Worm (Caenorhabditis elegans) whole organism, midembryonic: ENCODE results near the gene osta-1.

ENCODE experiments used
- T22C8.4 ChIP-seq: fragments of 200-800 bp; sonication (Bioruptor generic); IDR thresholded peaks from 2 replicates; pipeline ENCODE4 v1.3.6; 2022; ENCODE audit warnings: missing genetic modification characterization, missing compliant biosample characterization
- cog-1 ChIP-seq: sonication (generic microtip); optimal IDR thresholded peaks from 2 replicates; lab custom pipeline; 2016; ENCODE audit warnings: missing genetic modification characterization, missing compliant biosample characterization
- flt-1 ChIP-seq: fragments of 200-800 bp; sonication (Bioruptor generic); IDR thresholded peaks from 2 replicates; pipeline ENCODE4 v1.3.6; 2022; ENCODE audit warnings: missing genetic modification characterization, missing compliant biosample characterization
- klf-2 ChIP-seq: fragments of 200-800 bp; sonication (Bioruptor generic); conservative IDR thresholded peaks from 2 replicates; pipeline ENCODE4 v1.3.6; 2022; ENCODE audit warnings: missing genetic modification reagents, missing genetic modification characterization, missing compliant biosample characterization
- med-1 ChIP-seq: sonication (generic microtip); optimal IDR thresholded peaks from 2 replicates; lab custom pipeline; 2017; ENCODE audit warnings: missing genetic modification characterization, mild to moderate bottlenecking, missing compliant biosample characterization, antibody characterized with exemption, missing genetic modification reagents; ENCODE audit not compliant: insufficient read depth
- ref-1 ChIP-seq: fragments of 200-800 bp; sonication (Bioruptor generic); conservative IDR thresholded peaks from 2 replicates; pipeline ENCODE4 v1.3.6; 2022; ENCODE audit warnings: missing genetic modification reagents, missing genetic modification characterization, missing compliant biosample characterization
- tab-1 ChIP-seq: fragments of 200-800 bp; sonication (Bioruptor generic); IDR thresholded peaks from 2 replicates; pipeline ENCODE4 v1.3.6; 2022; ENCODE audit warnings: missing genetic modification characterization, missing compliant biosample characterization
- ztf-23 ChIP-seq: fragments of 200-800 bp; sonication (Bioruptor generic); IDR thresholded peaks from 2 replicates; pipeline ENCODE4 v1.3.6; 2022; ENCODE audit warnings: missing genetic modification reagents, missing genetic modification characterization, missing compliant biosample characterization
- ztf-29 ChIP-seq: fragments of 200-800 bp; sonication (Bioruptor generic); IDR thresholded peaks from 2 replicates; pipeline ENCODE4 v1.3.6; 2022; ENCODE audit warnings: missing genetic modification reagents, missing genetic modification characterization, missing compliant biosample characterization

Gene osta-1

ce11 chrII:24559-24998 lies 18.1 kb downstream of the osta-1 start, which contains the start of gene enee-1:
Gene enee-1 (plus strand): TSS chrII:24666.
- TF ChIP-seq med-1 (no peak), cog-1 (tag; lab: Kevin White, UChicago) (peak; percentile 26), ztf-23 (GFP tag; lab: Robert Waterston, UW) (0 out of 2 replicates have a peak, but pooled peaks have one; percentile 56)

ce11 chrII:28283-28682 lies 21.8 kb downstream of the osta-1 start, which contains the start of gene F23F1.4:
Gene F23F1.4 (minus strand): TSS chrII:28423.
- TF ChIP-seq ztf-29 (GFP tag; lab: Robert Waterston, UW), result no peak
- TF ChIP-seq ztf-23 (GFP tag; lab: Robert Waterston, UW), result no peak
- TF ChIP-seq klf-2, result no peak
- TF ChIP-seq cog-1 (tag; lab: Kevin White, UChicago), result no peak
- no peak for TF ChIP-seq med-1
- no peak for TF ChIP-seq ref-1
- TF ChIP-seq T22C8.4 (GFP tag; lab: Robert Waterston, UW), result no peak
- no peak for TF ChIP-seq flt-1 (GFP tag; lab: Robert Waterston, UW)
- TF ChIP-seq tab-1 (GFP tag; lab: Robert Waterston, UW), result no peak

ce11 chrII:29578-29977 lies 23.1 kb downstream of the osta-1 start:
- no peak for TF ChIP-seq flt-1 (GFP tag; lab: Robert Waterston, UW)
- TF ChIP-seq ref-1, result no peak
- TF ChIP-seq T22C8.4 (GFP tag; lab: Robert Waterston, UW), result no peak
- no peak for TF ChIP-seq ztf-29 (GFP tag; lab: Robert Waterston, UW)
- TF ChIP-seq tab-1 (GFP tag; lab: Robert Waterston, UW), result no peak
- TF ChIP-seq cog-1 (tag; lab: Kevin White, UChicago), result no peak
- TF ChIP-seq med-1, result no peak
- no peak for TF ChIP-seq ztf-23 (GFP tag; lab: Robert Waterston, UW)
- no peak for TF ChIP-seq klf-2

- TF ChIP-seq ztf-23 (GFP tag; lab: Robert Waterston, UW), result no peak
- TF ChIP-seq flt-1 (GFP tag; lab: Robert Waterston, UW), result no peak
- TF ChIP-seq tab-1 (GFP tag; lab: Robert Waterston, UW), result no peak
- TF ChIP-seq ztf-29 (GFP tag; lab: Robert Waterston, UW), result no peak
- no peak for TF ChIP-seq med-1
- TF ChIP-seq T22C8.4 (GFP tag; lab: Robert Waterston, UW), result no peak
- TF ChIP-seq ref-1, result no peak
- TF ChIP-seq cog-1 (tag; lab: Kevin White, UChicago), result no peak
- TF ChIP-seq klf-2, result no peak
These were observed 25.1 kb downstream of the osta-1 start, which contains the start of the genes F23F1.5 and fbxc-54 for ce11 chrII:31521-31920. Gene F23F1.5 (minus strand): TSS chrII:31584. Gene fbxc-54 (plus strand): TSS chrII:31719.

- TF ChIP-seq ref-1, result no peak
- TF ChIP-seq flt-1 (GFP tag; lab: Robert Waterston, UW), result no peak
- TF ChIP-seq ztf-29 (GFP tag; lab: Robert Waterston, UW), result no peak
- TF ChIP-seq cog-1 (tag; lab: Kevin White, UChicago), result no peak
- no peak for TF ChIP-seq T22C8.4 (GFP tag; lab: Robert Waterston, UW)
- no peak for TF ChIP-seq klf-2
- no peak for TF ChIP-seq tab-1 (GFP tag; lab: Robert Waterston, UW)
- TF ChIP-seq ztf-23 (GFP tag; lab: Robert Waterston, UW), result no peak
- no peak for TF ChIP-seq med-1
These were observed 27.4 kb downstream of the osta-1 start, which contains the start of gene F23F1.2 for ce11 chrII:33904-34303. Gene F23F1.2 (plus strand): TSS chrII:34204.

ce11 chrII:37213-37612 lies 30.8 kb downstream of the osta-1 start, which contains the start of gene F23F1.6:
Gene F23F1.6 (minus strand): TSS chrII:37313.
- no peak for TF ChIP-seq ref-1
- no peak for TF ChIP-seq ztf-29 (GFP tag; lab: Robert Waterston, UW)
- TF ChIP-seq cog-1 (tag; lab: Kevin White, UChicago), result no peak
- no peak for TF ChIP-seq med-1
- TF ChIP-seq tab-1 (GFP tag; lab: Robert Waterston, UW), result no peak
- TF ChIP-seq klf-2, result no peak
- TF ChIP-seq T22C8.4 (GFP tag; lab: Robert Waterston, UW), result no peak
- TF ChIP-seq ztf-23 (GFP tag; lab: Robert Waterston, UW), result no peak
- no peak for TF ChIP-seq flt-1 (GFP tag; lab: Robert Waterston, UW)

- TF ChIP-seq klf-2, result no peak
- no peak for TF ChIP-seq flt-1 (GFP tag; lab: Robert Waterston, UW)
- no peak for TF ChIP-seq ztf-23 (GFP tag; lab: Robert Waterston, UW)
- no peak for TF ChIP-seq med-1
These were observed 33.0 kb downstream of the osta-1 start, which contains the start of gene spp-24 for ce11 chrII:39437-39836. Gene spp-24 (minus strand): TSS chrII:39537.

ce11 chrII:41914-42313 lies 35.5 kb downstream of the osta-1 start, which contains the start of gene F23F1.10:
Gene F23F1.10 (minus strand): TSS chrII:41982.
- TF ChIP-seq klf-2, result no peak
- TF ChIP-seq ztf-29 (GFP tag; lab: Robert Waterston, UW), result no peak
- no peak for TF ChIP-seq tab-1 (GFP tag; lab: Robert Waterston, UW)

ce11 chrII:43640-44039 lies 37.2 kb downstream of the osta-1 start, which contains the start of gene nfyc-1:
Gene nfyc-1 (plus strand): TSS chrII:43907.
- no peak for TF ChIP-seq flt-1 (GFP tag; lab: Robert Waterston, UW)

- TF ChIP-seq tab-1 (GFP tag; lab: Robert Waterston, UW), result no peak
- no peak for TF ChIP-seq T22C8.4 (GFP tag; lab: Robert Waterston, UW)
- TF ChIP-seq ref-1, result no peak
- TF ChIP-seq flt-1 (GFP tag; lab: Robert Waterston, UW), result no peak
- TF ChIP-seq med-1, result no peak
- no peak for TF ChIP-seq klf-2
- no peak for TF ChIP-seq cog-1 (tag; lab: Kevin White, UChicago)
- no peak for TF ChIP-seq ztf-23 (GFP tag; lab: Robert Waterston, UW)
- no peak for TF ChIP-seq ztf-29 (GFP tag; lab: Robert Waterston, UW)
These were observed 38.3 kb downstream of the osta-1 start, which contains the start of gene rpoa-49 for ce11 chrII:44740-45139. Gene rpoa-49 (plus strand): TSS chrII:45040.
